Fruit fly (Drosophila melanogaster) whole organism, wandering third instar larva: ENCODE data around the gene CG13247.

Experiments
- Abd-B ChIP-seq: fragments of >200 bp; optimal IDR thresholded peaks from 2 replicates; lab custom pipeline; 2017; ENCODE audit warnings: missing biosample characterization, missing genetic modification characterization
- CG32264 ChIP-seq: fragments of 200-800 bp; sonication (Bioruptor generic); optimal IDR thresholded peaks from 2 replicates; lab custom pipeline; 2016; ENCODE audit warnings: missing biosample characterization, missing genetic modification characterization
- CG9705 ChIP-seq: fragments of 200-800 bp; sonication (Bioruptor generic); optimal IDR thresholded peaks from 2 replicates; lab custom pipeline; 2018; ENCODE audit warnings: missing biosample characterization, mild to moderate bottlenecking, missing genetic modification characterization
- CrebA ChIP-seq: fragments of 200-800 bp; sonication (Bioruptor generic); optimal IDR thresholded peaks from 2 replicates; lab custom pipeline; 2016; ENCODE audit warnings: missing biosample characterization, mild to moderate bottlenecking, missing genetic modification characterization, borderline replicate concordance
- Dfd ChIP-seq: fragments of >200 bp; optimal IDR thresholded peaks from 2 replicates; lab custom pipeline; 2017; ENCODE audit warnings: missing biosample characterization, missing genetic modification characterization
- Dif ChIP-seq: fragments of 200-275, 200-300 bp; sonication (Bioruptor generic); optimal IDR thresholded peaks from 2 replicates; lab custom pipeline; 2018; ENCODE audit warnings: missing biosample characterization, missing genetic modification characterization; ENCODE audit not compliant: partially characterized antibody
- GATAd ChIP-seq: sonication (Bioruptor generic); optimal IDR thresholded peaks from 2 replicates; lab custom pipeline; 2016; ENCODE audit warnings: missing biosample characterization, missing genetic modification characterization
- HLH106 ChIP-seq: fragments of 200-800 bp; optimal IDR thresholded peaks from 3 replicates; lab custom pipeline; 2019; ENCODE audit warnings: missing biosample characterization, mild to moderate bottlenecking, missing genetic modification characterization, moderate library complexity
- Hnf4 ChIP-seq: fragments of 200-800 bp; sonication (Bioruptor generic); optimal IDR thresholded peaks from 2 replicates; lab custom pipeline; 2016; ENCODE audit warnings: missing biosample characterization, mild to moderate bottlenecking, missing genetic modification characterization
- Hr78 ChIP-seq: fragments of >200 bp; optimal IDR thresholded peaks from 2 replicates; lab custom pipeline; 2017; ENCODE audit warnings: missing biosample characterization, missing genetic modification characterization
- Hr83 ChIP-seq: fragments of 200-300 bp; sonication (Bioruptor generic); optimal IDR thresholded peaks from 2 replicates; lab custom pipeline; 2016; ENCODE audit warnings: missing biosample characterization, mild to moderate bottlenecking, missing genetic modification characterization, moderate library complexity; ENCODE audit not compliant: poor library complexity, severe bottlenecking
- Jra ChIP-seq: sonication (Bioruptor generic); optimal IDR thresholded peaks from 2 replicates; lab custom pipeline; 2016; ENCODE audit warnings: missing biosample characterization, missing genetic modification characterization
- Mio ChIP-seq: sonication (Bioruptor generic); optimal IDR thresholded peaks from 2 replicates; lab custom pipeline; 2016; ENCODE audit warnings: missing biosample characterization, missing genetic modification characterization
- Myc ChIP-seq: fragments of >200 bp; optimal IDR thresholded peaks from 2 replicates; lab custom pipeline; 2017
- N ChIP-seq: fragments of >200 bp; optimal IDR thresholded peaks from 2 replicates; lab custom pipeline; 2018; ENCODE audit warnings: missing biosample characterization, missing external identifiers, missing genetic modification characterization
- OdsH ChIP-seq: fragments of 200-800 bp; sonication (Bioruptor generic); optimal IDR thresholded peaks from 2 replicates; lab custom pipeline; 2016; ENCODE audit warnings: missing biosample characterization, mild to moderate bottlenecking, missing genetic modification characterization
- Rel ChIP-seq, 2 experiments: fragments of 200-800 bp; sonication (Bioruptor generic) in 1 of 2; optimal IDR thresholded peaks; 2 replicates in 1 of 2; 3 replicates in 1 of 2; lab custom pipeline; 2016 to 2019; ENCODE audit warnings: mild to moderate bottlenecking in 2 of 2, missing biosample characterization in 2 of 2, missing genetic modification characterization in 2 of 2, moderate library complexity in 1 of 2
- Sp1 ChIP-seq: fragments of 200-800 bp; sonication (Bioruptor generic); optimal IDR thresholded peaks from 3 replicates; lab custom pipeline; 2019; ENCODE audit warnings: missing biosample characterization, mild to moderate bottlenecking, missing genetic modification characterization, moderate library complexity
- Vsx2 ChIP-seq: fragments of 200-300, 225-300 bp; sonication (Bioruptor generic); optimal IDR thresholded peaks from 2 replicates; lab custom pipeline; 2018; ENCODE audit warnings: missing biosample characterization, missing genetic modification characterization; ENCODE audit not compliant: partially characterized antibody
- br ChIP-seq: fragments of 200-800 bp; sonication (Bioruptor generic); optimal IDR thresholded peaks from 2 replicates; lab custom pipeline; 2016; ENCODE audit warnings: missing biosample characterization, missing genetic modification characterization
- brk ChIP-seq: fragments of 200-800 bp; sonication (Bioruptor generic); optimal IDR thresholded peaks from 2 replicates; lab custom pipeline; 2016; ENCODE audit warnings: missing biosample characterization, mild to moderate bottlenecking, missing genetic modification characterization
- dl ChIP-seq, 2 experiments: fragments of 175-275, 200-275 bp in 1 of 2; fragments of 200-275 bp in 1 of 2; sonication (Bioruptor generic); optimal IDR thresholded peaks; lab custom pipeline; 2018; ENCODE audit warnings: mild to moderate bottlenecking in 2 of 2, missing biosample characterization in 2 of 2, missing genetic modification characterization in 2 of 2, moderate library complexity in 2 of 2; ENCODE audit not compliant: partially characterized antibody in 2 of 2, insufficient read depth in 1 of 2
- dmrt93B ChIP-seq: fragments of 200-800 bp; sonication (Bioruptor generic); optimal IDR thresholded peaks from 2 replicates; lab custom pipeline; 2018; ENCODE audit warnings: missing biosample characterization, mild to moderate bottlenecking, missing genetic modification characterization
- dsf ChIP-seq: sonication (Bioruptor generic); optimal IDR thresholded peaks from 2 replicates; lab custom pipeline; 2016; ENCODE audit warnings: missing biosample characterization, missing genetic modification characterization, borderline replicate concordance
- ey ChIP-seq: fragments of 200-800 bp; sonication (Bioruptor generic); optimal IDR thresholded peaks from 2 replicates; lab custom pipeline; 2016; ENCODE audit warnings: missing biosample characterization, missing genetic modification characterization
- foxo ChIP-seq, 2 experiments: fragments of 200-800 bp; sonication (Bioruptor generic); optimal IDR thresholded peaks; 2 replicates in 1 of 2; 3 replicates in 1 of 2; lab custom pipeline; 2016 to 2017; ENCODE audit warnings: missing biosample characterization in 2 of 2, missing genetic modification characterization in 2 of 2
- fru ChIP-seq: fragments of 200-800 bp; sonication (Bioruptor generic); optimal IDR thresholded peaks from 3 replicates; lab custom pipeline; 2016; ENCODE audit warnings: missing biosample characterization, mild to moderate bottlenecking, missing genetic modification characterization
- h ChIP-seq: fragments of 200-800 bp; sonication (Bioruptor generic); optimal IDR thresholded peaks from 3 replicates; lab custom pipeline; 2016; ENCODE audit warnings: missing biosample characterization, mild to moderate bottlenecking, missing genetic modification characterization
- jim ChIP-seq: fragments of 175-275, 200-325 bp; sonication (Bioruptor generic); optimal IDR thresholded peaks from 2 replicates; lab custom pipeline; 2016; ENCODE audit warnings: missing biosample characterization, mild to moderate bottlenecking, missing genetic modification characterization
- lola ChIP-seq: fragments of >200 bp; optimal IDR thresholded peaks from 2 replicates; lab custom pipeline; 2017; ENCODE audit warnings: missing biosample characterization, missing genetic modification characterization
- pan ChIP-seq: fragments of >200 bp; optimal IDR thresholded peaks from 2 replicates; lab custom pipeline; 2017
- psq ChIP-seq: fragments of 200-800 bp; sonication (Bioruptor generic); optimal IDR thresholded peaks from 3 replicates; lab custom pipeline; 2017; ENCODE audit warnings: missing biosample characterization, mild to moderate bottlenecking, missing genetic modification characterization, moderate library complexity
- rgr ChIP-seq: fragments of 200-800 bp; sonication (Bioruptor generic); optimal IDR thresholded peaks from 3 replicates; lab custom pipeline; 2016; ENCODE audit warnings: missing biosample characterization, mild to moderate bottlenecking, missing genetic modification characterization
- sage ChIP-seq: fragments of 200-800 bp; sonication (Bioruptor generic); optimal IDR thresholded peaks from 2 replicates; lab custom pipeline; 2016; ENCODE audit warnings: missing biosample characterization, mild to moderate bottlenecking, missing genetic modification characterization
- sv ChIP-seq: fragments of 200-800 bp; sonication (Bioruptor generic); optimal IDR thresholded peaks from 3 replicates; lab custom pipeline; 2016; ENCODE audit warnings: missing biosample characterization, missing genetic modification characterization
- tai ChIP-seq: sonication (Bioruptor generic); optimal IDR thresholded peaks from 2 replicates; lab custom pipeline; 2016; ENCODE audit warnings: missing biosample characterization, missing genetic modification characterization
- usp ChIP-seq: fragments of >200 bp; optimal IDR thresholded peaks from 2 replicates; lab custom pipeline; 2017; ENCODE audit warnings: missing biosample characterization, missing genetic modification characterization
- woc ChIP-seq: sonication (Bioruptor generic); optimal IDR thresholded peaks from 2 replicates; lab custom pipeline; 2016; ENCODE audit warnings: missing biosample characterization, mild to moderate bottlenecking, missing genetic modification characterization

The CG13247 gene

DNA sequence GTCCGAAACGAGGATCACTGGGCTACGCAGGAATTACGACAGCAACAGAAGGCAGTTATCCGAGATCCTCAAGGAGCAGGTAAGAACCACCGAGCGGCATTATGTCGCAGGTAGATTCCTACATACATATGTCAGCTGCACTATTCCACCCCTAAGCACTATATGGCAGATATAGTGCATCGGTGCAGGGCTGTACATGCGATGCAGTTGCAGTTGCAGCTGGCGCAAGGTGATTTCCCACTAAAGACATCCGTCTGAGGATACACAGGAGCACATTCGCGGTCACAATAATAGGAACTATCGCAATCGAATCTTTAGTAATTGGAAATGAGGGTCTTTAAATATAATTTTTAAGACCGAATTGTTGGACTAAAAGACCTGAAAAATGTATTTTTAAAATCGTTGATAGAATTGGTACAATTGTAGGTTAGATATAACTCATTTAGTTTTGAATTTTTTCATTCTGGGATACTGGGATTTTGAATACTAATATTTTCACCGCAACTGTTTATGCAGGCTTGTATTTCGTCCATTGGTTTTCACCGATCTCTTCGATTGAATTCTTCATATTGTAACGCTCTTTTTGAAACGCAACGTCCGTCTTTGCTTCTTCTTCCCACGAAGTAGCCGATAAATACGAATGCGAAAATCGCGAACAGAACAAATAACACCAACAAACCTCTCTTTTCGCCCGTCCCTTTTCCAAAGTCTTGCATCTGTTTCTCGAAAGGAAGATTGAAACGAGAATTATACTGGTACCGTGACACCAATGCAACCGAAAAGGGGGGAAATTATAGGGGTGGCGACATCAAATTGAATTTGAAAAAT, 32.8 kb downstream of the CG13247 start:
- TF ChIP-seq CG32264 (peak; percentile 54), Hr78 (no peak), Jra (peak; percentile 55), OdsH (peak; percentile 68), Dif (peak; percentile 9), GATAd (GFP tag; lab: Kevin White, UChicago) (no peak), Vsx2 (GFP tag; lab: Kevin White, UChicago) (no peak), jim (no peak), dsf (GFP tag; lab: Kevin White, UChicago) (no peak), h (GFP tag; lab: Kevin White, UChicago) (peak; percentile 75), Rel (GFP tag; optimal IDR thresholded peaks at IDR 0.05; lab: Kevin White, UChicago) (peak; percentile 58), Rel (tag; optimal IDR thresholded peaks at IDR 0.05; lab: Kevin White, UChicago) (peak; percentile 50), sage (GFP tag; lab: Kevin White, UChicago) (no peak), Mio (GFP tag; lab: Kevin White, UChicago) (no peak), tai (peak; percentile 19), brk (GFP tag; lab: Kevin White, UChicago) (peak; percentile 49), CrebA (no peak), br (GFP tag; lab: Kevin White, UChicago) (peak; percentile 66), Myc (no peak), Hnf4 (GFP tag; lab: Kevin White, UChicago) (peak; percentile 52), ey (peak; percentile 71), sv (GFP tag; lab: Kevin White, UChicago) (no peak), woc (GFP tag; lab: Kevin White, UChicago) (peak; percentile 44), Abd-B (GFP tag; lab: Kevin White, UChicago) (no peak), dmrt93B (GFP tag; lab: Kevin White, UChicago) (peak; percentile 22), rgr (GFP tag; lab: Kevin White, UChicago) (peak; percentile 51), CG9705 (GFP tag; lab: Kevin White, UChicago) (peak; percentile 40), Sp1 (peak; percentile 79), Hr83 (GFP tag; lab: Kevin White, UChicago) (no peak), lola (GFP tag; lab: Kevin White, UChicago) (no peak), foxo (GFP tag; optimal IDR thresholded peaks at IDR 0.05; lab: Kevin White, UChicago) (peak in 1 of 2 experiments; percentile 61), fru (GFP tag; lab: Kevin White, UChicago) (peak; percentile 60), psq (GFP tag; lab: Kevin White, UChicago) (peak; percentile 93), Dfd (GFP tag; lab: Kevin White, UChicago) (no peak), dl (GFP tag; optimal IDR thresholded peaks at IDR 0.05; lab: Kevin White, UChicago; ENCODE audit: insufficient read depth in 1 of 2, partially characterized antibody in 2 of 2) (no peak), usp (GFP tag; lab: Kevin White, UChicago) (no peak), HLH106 (tag; lab: Kevin White, UChicago) (peak; percentile 78), N (GFP tag; lab: Kevin White, UChicago) (no peak), pan (lab: Kevin White, UChicago) (no peak)

dm6 chr3L:20403493-20404379, 33.6 kb downstream of the CG13247 start:
- TF ChIP-seq GATAd (GFP tag; lab: Kevin White, UChicago), result no peak
- TF ChIP-seq dsf (GFP tag; lab: Kevin White, UChicago), result no peak
- TF ChIP-seq usp (GFP tag; lab: Kevin White, UChicago), result no peak
- TF ChIP-seq Dfd (GFP tag; lab: Kevin White, UChicago), result no peak
- no peak for TF ChIP-seq sv (GFP tag; lab: Kevin White, UChicago)
- no peak for TF ChIP-seq sage (GFP tag; lab: Kevin White, UChicago)
- peak; percentile 70 for TF ChIP-seq Sp1
- TF ChIP-seq foxo (GFP tag; optimal IDR thresholded peaks at IDR 0.05; lab: Kevin White, UChicago), result peak in 1 of 2 experiments; percentile 39
- TF ChIP-seq Abd-B (GFP tag; lab: Kevin White, UChicago), result no peak
- TF ChIP-seq h (GFP tag; lab: Kevin White, UChicago), result peak; percentile 50
- TF ChIP-seq brk (GFP tag; lab: Kevin White, UChicago), result no peak
- no peak for TF ChIP-seq CG32264
- TF ChIP-seq woc (GFP tag; lab: Kevin White, UChicago), result peak; percentile 52
- TF ChIP-seq lola (GFP tag; lab: Kevin White, UChicago), result no peak
- no peak for TF ChIP-seq N (GFP tag; lab: Kevin White, UChicago)
- TF ChIP-seq HLH106 (tag; lab: Kevin White, UChicago), result peak; percentile 70
- no peak for TF ChIP-seq dl (GFP tag; optimal IDR thresholded peaks at IDR 0.05; lab: Kevin White, UChicago; ENCODE audit: insufficient read depth in 1 of 2, partially characterized antibody in 2 of 2)
- peak; percentile 54 for TF ChIP-seq CG9705 (GFP tag; lab: Kevin White, UChicago)
- TF ChIP-seq OdsH, result peak; percentile 2
- TF ChIP-seq br (GFP tag; lab: Kevin White, UChicago), result no peak
- TF ChIP-seq CrebA, result peak; percentile 35
- TF ChIP-seq Hnf4 (GFP tag; lab: Kevin White, UChicago), result no peak
- no peak for TF ChIP-seq Mio (GFP tag; lab: Kevin White, UChicago)
- TF ChIP-seq jim, result no peak
- no peak for TF ChIP-seq Hr78
- TF ChIP-seq Myc, result no peak
- peak; percentile 27 for TF ChIP-seq Dif
- peak; percentile 60 for TF ChIP-seq Jra
- no peak for TF ChIP-seq Rel (GFP tag; optimal IDR thresholded peaks at IDR 0.05; lab: Kevin White, UChicago)
- TF ChIP-seq Rel (tag; optimal IDR thresholded peaks at IDR 0.05; lab: Kevin White, UChicago), result peak; percentile 16
- peak; percentile 9 for TF ChIP-seq Hr83 (GFP tag; lab: Kevin White, UChicago)
- TF ChIP-seq Vsx2 (GFP tag; lab: Kevin White, UChicago), result peak; percentile 57
- TF ChIP-seq psq (GFP tag; lab: Kevin White, UChicago), result peak; percentile 59
- TF ChIP-seq rgr (GFP tag; lab: Kevin White, UChicago), result peak; percentile 20
- peak; percentile 69 for TF ChIP-seq dmrt93B (GFP tag; lab: Kevin White, UChicago)
